Worm (Caenorhabditis elegans): ENCODE results near the gene srt-32.

srt-32 gene

ce11 chrV:14559312-14559711 is at the start of gene srt-32:
Gene srt-32 (plus strand): TSS chrV:14559612.
- TF ChIP-seq T22C8.4 (GFP tag; IDR thresholded peaks at IDR 0.05) (no peak), ztf-29 (GFP tag; IDR thresholded peaks at IDR 0.05) (no peak), cog-1 (tag; optimal IDR thresholded peaks at IDR 0.05) (no peak), ztf-23 (GFP tag; IDR thresholded peaks at IDR 0.05) (no peak), tab-1 (GFP tag; IDR thresholded peaks at IDR 0.05) (no peak), ref-1 (GFP tag; conservative IDR thresholded peaks at IDR 0.05) (no peak), flt-1 (GFP tag; IDR thresholded peaks at IDR 0.05) (no peak), med-1 (GFP tag; optimal IDR thresholded peaks at IDR 0.05; ENCODE audit: insufficient read depth) (no peak), klf-2 (GFP tag; conservative IDR thresholded peaks at IDR 0.05) (no peak)

- TF ChIP-seq T22C8.4 (GFP tag; IDR thresholded peaks at IDR 0.05) (no peak), cog-1 (tag; optimal IDR thresholded peaks at IDR 0.05) (no peak), ztf-23 (GFP tag; IDR thresholded peaks at IDR 0.05) (no peak), tab-1 (GFP tag; IDR thresholded peaks at IDR 0.05) (no peak), med-1 (GFP tag; optimal IDR thresholded peaks at IDR 0.05; ENCODE audit: insufficient read depth) (no peak), klf-2 (GFP tag; conservative IDR thresholded peaks at IDR 0.05) (no peak), ztf-29 (GFP tag; IDR thresholded peaks at IDR 0.05) (no peak)
Observed at ce11 chrV:14510746-14511145, 48.7 kb upstream of the srt-32 start, which contains the start of gene R02D5.9. Gene R02D5.9 (minus strand): TSS chrV:14511123.

- TF ChIP-seq cog-1 (tag; optimal IDR thresholded peaks at IDR 0.05) (no peak), klf-2 (GFP tag; conservative IDR thresholded peaks at IDR 0.05) (no peak), flt-1 (GFP tag; IDR thresholded peaks at IDR 0.05) (no peak), med-1 (GFP tag; optimal IDR thresholded peaks at IDR 0.05; ENCODE audit: insufficient read depth) (no peak), ref-1 (GFP tag; conservative IDR thresholded peaks at IDR 0.05) (no peak), tab-1 (GFP tag; IDR thresholded peaks at IDR 0.05) (no peak), ztf-29 (GFP tag; IDR thresholded peaks at IDR 0.05) (no peak), ztf-23 (GFP tag; IDR thresholded peaks at IDR 0.05) (no peak), T22C8.4 (GFP tag; IDR thresholded peaks at IDR 0.05) (no peak)
Observed at ce11 chrV:14518010-14518409, 41.4 kb upstream of the srt-32 start, which contains the start of gene R02D5.6. Gene R02D5.6 (minus strand): TSS chrV:14518110.

- no peak for TF ChIP-seq ztf-29 (GFP tag; IDR thresholded peaks at IDR 0.05)
- TF ChIP-seq T22C8.4 (GFP tag; IDR thresholded peaks at IDR 0.05) = no peak
- TF ChIP-seq ztf-23 (GFP tag; IDR thresholded peaks at IDR 0.05) = no peak
- TF ChIP-seq klf-2 (GFP tag; conservative IDR thresholded peaks at IDR 0.05) = no peak
- no peak for TF ChIP-seq cog-1 (tag; optimal IDR thresholded peaks at IDR 0.05)
- TF ChIP-seq tab-1 (GFP tag; IDR thresholded peaks at IDR 0.05) = no peak
- no peak for TF ChIP-seq flt-1 (GFP tag; IDR thresholded peaks at IDR 0.05)
- TF ChIP-seq ref-1 (GFP tag; conservative IDR thresholded peaks at IDR 0.05) = no peak
- TF ChIP-seq med-1 (GFP tag; optimal IDR thresholded peaks at IDR 0.05; ENCODE audit: insufficient read depth) = no peak
Observed at ce11 chrV:14519268-14519667, 40.1 kb upstream of the srt-32 start, which contains the start of gene R02D5.8. Gene R02D5.8 (minus strand): TSS chrV:14519368.

- no peak for TF ChIP-seq ref-1 (GFP tag; conservative IDR thresholded peaks at IDR 0.05)
- no peak for TF ChIP-seq tab-1 (GFP tag; IDR thresholded peaks at IDR 0.05)
- no peak for TF ChIP-seq ztf-29 (GFP tag; IDR thresholded peaks at IDR 0.05)
- no peak for TF ChIP-seq ztf-23 (GFP tag; IDR thresholded peaks at IDR 0.05)
- TF ChIP-seq flt-1 (GFP tag; IDR thresholded peaks at IDR 0.05) = no peak
Observed at ce11 chrV:14521000-14521399, 38.4 kb upstream of the srt-32 start, which contains the start of gene C53A5.17. Gene C53A5.17 (minus strand): TSS chrV:14521100.

- TF ChIP-seq ref-1 (GFP tag; conservative IDR thresholded peaks at IDR 0.05) (no peak), ztf-23 (GFP tag; IDR thresholded peaks at IDR 0.05) (no peak), tab-1 (GFP tag; IDR thresholded peaks at IDR 0.05) (no peak), flt-1 (GFP tag; IDR thresholded peaks at IDR 0.05) (no peak), med-1 (GFP tag; optimal IDR thresholded peaks at IDR 0.05; ENCODE audit: insufficient read depth) (no peak), T22C8.4 (GFP tag; IDR thresholded peaks at IDR 0.05) (no peak), cog-1 (tag; optimal IDR thresholded peaks at IDR 0.05) (no peak), ztf-29 (GFP tag; IDR thresholded peaks at IDR 0.05) (no peak), klf-2 (GFP tag; conservative IDR thresholded peaks at IDR 0.05) (no peak)
Observed at ce11 chrV:14522514-14522913, 36.9 kb upstream of the srt-32 start, which contains the start of gene C53A5.16. Gene C53A5.16 (minus strand): TSS chrV:14522614.

ce11 chrV:14523105-14523504 is 36.3 kb upstream of the srt-32 start, which contains the start of gene C53A5.2:
Gene C53A5.2 (minus strand): TSS chrV:14523205.
- TF ChIP-seq ztf-29 (GFP tag; IDR thresholded peaks at IDR 0.05) = no peak
- no peak for TF ChIP-seq tab-1 (GFP tag; IDR thresholded peaks at IDR 0.05)
- TF ChIP-seq T22C8.4 (GFP tag; IDR thresholded peaks at IDR 0.05) = no peak
- TF ChIP-seq ztf-23 (GFP tag; IDR thresholded peaks at IDR 0.05) = no peak
- TF ChIP-seq klf-2 (GFP tag; conservative IDR thresholded peaks at IDR 0.05) = no peak
- TF ChIP-seq cog-1 (tag; optimal IDR thresholded peaks at IDR 0.05) = no peak
- no peak for TF ChIP-seq ref-1 (GFP tag; conservative IDR thresholded peaks at IDR 0.05)
- no peak for TF ChIP-seq med-1 (GFP tag; optimal IDR thresholded peaks at IDR 0.05; ENCODE audit: insufficient read depth)
- TF ChIP-seq flt-1 (GFP tag; IDR thresholded peaks at IDR 0.05) = no peak

- TF ChIP-seq cog-1 (tag; optimal IDR thresholded peaks at IDR 0.05) (no peak), ref-1 (GFP tag; conservative IDR thresholded peaks at IDR 0.05) (no peak), ztf-23 (GFP tag; IDR thresholded peaks at IDR 0.05) (peak; percentile 65), T22C8.4 (GFP tag; IDR thresholded peaks at IDR 0.05) (no peak), klf-2 (GFP tag; conservative IDR thresholded peaks at IDR 0.05) (no peak), flt-1 (GFP tag; IDR thresholded peaks at IDR 0.05) (no peak), med-1 (GFP tag; optimal IDR thresholded peaks at IDR 0.05; ENCODE audit: insufficient read depth) (peak; percentile 63), tab-1 (GFP tag; IDR thresholded peaks at IDR 0.05) (0 out of 2 replicates have a peak, but pooled peaks have one; percentile 16), ztf-29 (GFP tag; IDR thresholded peaks at IDR 0.05) (no peak)
Observed at ce11 chrV:14523788-14524582, 35.4 kb upstream of the srt-32 start, which contains the start of gene ril-1. Gene ril-1 (minus strand): TSS chrV:14524129.

ce11 chrV:14525089-14525488 is 34.3 kb upstream of the srt-32 start, which contains the start of gene hda-1:
Gene hda-1 (plus strand): TSS chrV:14525389.
- no peak for TF ChIP-seq ztf-23 (GFP tag; IDR thresholded peaks at IDR 0.05)
- no peak for TF ChIP-seq klf-2 (GFP tag; conservative IDR thresholded peaks at IDR 0.05)
- no peak for TF ChIP-seq cog-1 (tag; optimal IDR thresholded peaks at IDR 0.05)
- no peak for TF ChIP-seq ztf-29 (GFP tag; IDR thresholded peaks at IDR 0.05)
- TF ChIP-seq med-1 (GFP tag; optimal IDR thresholded peaks at IDR 0.05; ENCODE audit: insufficient read depth) = no peak

Measured in whole organism, midembryonic.